Worm (Caenorhabditis elegans) whole organism, midembryonic: ENCODE measurements around the gene grd-3.

Source experiments
- flt-1 ChIP-seq: fragments of 200-800 bp; sonication (Bioruptor generic); IDR thresholded peaks from 2 replicates; pipeline ENCODE4 v1.3.6; 2022; ENCODE audit warnings: missing genetic modification characterization, missing compliant biosample characterization
- tab-1 ChIP-seq: fragments of 200-800 bp; sonication (Bioruptor generic); IDR thresholded peaks from 2 replicates; pipeline ENCODE4 v1.3.6; 2022; ENCODE audit warnings: missing genetic modification characterization, missing compliant biosample characterization
- ztf-23 ChIP-seq: fragments of 200-800 bp; sonication (Bioruptor generic); IDR thresholded peaks from 2 replicates; pipeline ENCODE4 v1.3.6; 2022; ENCODE audit warnings: missing genetic modification reagents, missing genetic modification characterization, missing compliant biosample characterization
- ztf-29 ChIP-seq: fragments of 200-800 bp; sonication (Bioruptor generic); IDR thresholded peaks from 2 replicates; pipeline ENCODE4 v1.3.6; 2022; ENCODE audit warnings: missing genetic modification reagents, missing genetic modification characterization, missing compliant biosample characterization

DNA sequence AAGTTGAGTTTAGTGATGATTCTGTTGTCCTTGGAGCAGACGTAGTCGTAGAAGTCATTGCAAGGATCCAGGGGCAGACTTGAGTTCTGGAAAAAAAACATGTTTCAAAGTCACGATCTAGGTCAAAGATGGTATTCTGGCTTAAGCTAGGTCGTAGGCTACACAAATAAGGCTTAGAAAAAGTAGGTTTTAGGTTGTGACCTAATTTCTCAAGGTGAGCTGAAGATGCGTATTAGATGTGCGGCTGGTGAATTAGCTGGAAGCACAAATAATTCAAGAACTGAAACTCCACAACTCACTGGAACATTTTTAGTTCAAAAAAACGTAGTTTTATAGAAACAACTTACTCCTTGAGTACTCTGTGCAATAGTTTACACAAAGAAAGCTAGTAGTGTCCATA lies 4.6 kb downstream of the grd-3 start, which contains the start of gene F09D12.2:
- TF ChIP-seq ztf-29 (GFP tag; lab: Robert Waterston, UW): no peak
- no peak for TF ChIP-seq ztf-23 (GFP tag; lab: Robert Waterston, UW)
- no peak for TF ChIP-seq flt-1
- TF ChIP-seq tab-1 (GFP tag; lab: Robert Waterston, UW): no peak
